Worm (Caenorhabditis elegans) whole organism, L4 larva: Measurements from ENCODE around the gene fbxa-75.

ENCODE experiments used
- F49E8.2 ChIP-seq: sonication (generic microtip); optimal IDR thresholded peaks from 2 replicates; lab custom pipeline; 2016; ENCODE audit warnings: missing compliant biosample characterization, mild to moderate bottlenecking, missing genetic modification characterization, borderline replicate concordance
- T26A8.4 ChIP-seq: fragments of 200-800 bp; sonication (Bioruptor generic); IDR thresholded peaks from 2 replicates; pipeline ENCODE4 v1.3.6; 2022; ENCODE audit warnings: missing genetic modification characterization, missing compliant biosample characterization
- aly-2 ChIP-seq: sonication (generic microtip); optimal IDR thresholded peaks from 2 replicates; lab custom pipeline; 2018; ENCODE audit warnings: missing biosample characterization, missing genetic modification characterization
- ceh-20 ChIP-seq: fragments of 200-800 bp; sonication (Bioruptor generic); IDR thresholded peaks from 2 replicates; pipeline ENCODE4 v1.3.6; 2022; ENCODE audit warnings: missing genetic modification reagents, missing genetic modification characterization, missing compliant biosample characterization
- ceh-44 ChIP-seq: fragments of 200-800 bp; sonication (Bioruptor generic); IDR thresholded peaks from 2 replicates; pipeline ENCODE4 v1.3.6; 2022; ENCODE audit warnings: missing genetic modification reagents, missing genetic modification characterization, missing compliant biosample characterization
- daf-16 ChIP-seq, 3 experiments: sonication (generic microtip); optimal IDR thresholded peaks; 2 replicates each; lab custom pipeline; 2016 to 2017; ENCODE audit warnings: missing genetic modification characterization in 3 of 3, missing genetic modification reagents in 3 of 3, mild to moderate bottlenecking in 2 of 3, missing compliant biosample characterization in 2 of 3, missing biosample characterization in 1 of 3, moderate library complexity in 1 of 3
- dmd-9 ChIP-seq: fragments of 200-800 bp; sonication (Bioruptor generic); IDR thresholded peaks from 2 replicates; pipeline ENCODE4 v1.3.6; 2022; ENCODE audit warnings: missing genetic modification reagents, missing genetic modification characterization, missing compliant biosample characterization
- hif-1 ChIP-seq, 2 experiments: sonication (generic microtip); optimal IDR thresholded peaks; 2 replicates each; lab custom pipeline; 2016 to 2017; ENCODE audit warnings: missing compliant biosample characterization in 2 of 2, missing genetic modification characterization in 2 of 2, missing genetic modification reagents in 2 of 2, missing genotype in 2 of 2, mild to moderate bottlenecking in 1 of 2
- lim-7 ChIP-seq: fragments of 200-800 bp; sonication (Bioruptor generic); IDR thresholded peaks from 2 replicates; pipeline ENCODE4 v1.3.6; 2022; ENCODE audit warnings: missing genetic modification characterization, missing compliant biosample characterization
- lin-29 ChIP-seq: fragments of 200-800 bp; sonication (Bioruptor generic); IDR thresholded peaks from 2 replicates; pipeline ENCODE4 v1.3.6; 2022; ENCODE audit warnings: missing genetic modification reagents, missing genetic modification characterization, missing compliant biosample characterization
- mdl-1 ChIP-seq, 2 experiments: fragments of 150-350 bp in 1 of 2; sonication (generic microtip) in 1 of 2; optimal IDR thresholded peaks; 2 replicates each; lab custom pipeline; 2014 to 2017; ENCODE audit warnings: missing biosample characterization in 2 of 2, missing genetic modification characterization in 2 of 2
- mes-2 ChIP-seq: sonication (generic microtip); optimal IDR thresholded peaks from 2 replicates; lab custom pipeline; 2016; ENCODE audit warnings: missing genotype, mild to moderate bottlenecking, missing genetic modification characterization, missing compliant biosample characterization; ENCODE audit not compliant: poor library complexity, severe bottlenecking
- mxl-3 ChIP-seq: fragments of 200-800 bp; sonication (Bioruptor generic); optimal IDR thresholded peaks from 2 replicates; lab custom pipeline; 2018; ENCODE audit warnings: mild to moderate bottlenecking, missing genetic modification characterization, missing compliant biosample characterization
- nhr-237 ChIP-seq: sonication (generic microtip); optimal IDR thresholded peaks from 2 replicates; lab custom pipeline; 2017; ENCODE audit warnings: missing biosample characterization, missing genetic modification characterization
- nhr-25 ChIP-seq: sonication (generic microtip); optimal IDR thresholded peaks from 2 replicates; lab custom pipeline; 2017; ENCODE audit warnings: missing genetic modification characterization, mild to moderate bottlenecking, missing compliant biosample characterization, antibody characterized with exemption, moderate library complexity, borderline replicate concordance; ENCODE audit not compliant: insufficient read depth
- nhr-28 ChIP-seq: fragments of 150-350 bp; optimal IDR thresholded peaks from 2 replicates; lab custom pipeline; 2014; ENCODE audit warnings: missing biosample characterization, missing genetic modification characterization
- nhr-77 ChIP-seq: fragments of 150-350 bp; optimal IDR thresholded peaks from 2 replicates; lab custom pipeline; 2014; ENCODE audit warnings: missing biosample characterization, missing genetic modification characterization
- pha-4 ChIP-seq, 2 experiments: fragments of 150-350 bp in 1 of 2; fragments of 200-800 bp in 1 of 2; sonication (Bioruptor generic) in 1 of 2; IDR thresholded peaks in 1 of 2; optimal IDR thresholded peaks in 1 of 2; 2 replicates each; pipeline versions ENCODE4 v1.3.6 to Lab custom; 2014 to 2022; ENCODE audit warnings: missing genetic modification characterization in 2 of 2, missing genetic modification reagents in 2 of 2, missing biosample characterization in 1 of 2, missing compliant biosample characterization in 1 of 2
- php-3 ChIP-seq: fragments of 200-800 bp; sonication (Bioruptor generic); IDR thresholded peaks from 2 replicates; pipeline ENCODE4 v1.3.6; 2022; ENCODE audit warnings: missing genetic modification reagents, missing genetic modification characterization, missing compliant biosample characterization
- pqm-1 ChIP-seq: sonication (generic microtip); optimal IDR thresholded peaks from 2 replicates; lab custom pipeline; 2017; ENCODE audit warnings: missing biosample characterization, missing genetic modification characterization
- skn-1 ChIP-seq: fragments of 150-350 bp; optimal IDR thresholded peaks from 2 replicates; lab custom pipeline; 2014; ENCODE audit warnings: missing biosample characterization, missing genetic modification characterization
- zfp-2 ChIP-seq: sonication (generic microtip); optimal IDR thresholded peaks from 2 replicates; lab custom pipeline; 2016; ENCODE audit warnings: mild to moderate bottlenecking, missing genetic modification characterization, missing compliant biosample characterization
- zip-2 ChIP-seq: fragments of 150-350 bp; optimal IDR thresholded peaks from 2 replicates; lab custom pipeline; 2014; ENCODE audit warnings: missing biosample characterization, missing genetic modification characterization

fbxa-75 gene

ce11 chrIII:1349313-1349712 lies 45.8 kb downstream of the fbxa-75 start, which contains the start of gene fbxa-25:
fbxa-25 (minus strand) TSS chrIII:1349450.
- TF ChIP-seq pqm-1 (tag; lab: Kevin White, UChicago), result peak; percentile 64
- TF ChIP-seq hif-1 (tag; optimal IDR thresholded peaks at IDR 0.05; lab: Kevin White, UChicago), result peak in 1 of 2 experiments; percentile 20
- peak; percentile 34 for TF ChIP-seq nhr-28 (tag; lab: Kevin White, UChicago)
- no peak for TF ChIP-seq ceh-20 (GFP tag; lab: Robert Waterston, UW)
- TF ChIP-seq mxl-3 (GFP tag; lab: Kevin White, UChicago), result peak; percentile 30
- no peak for TF ChIP-seq daf-16 (GFP tag; optimal IDR thresholded peaks at IDR 0.05; lab: Kevin White, UChicago)
- peak; percentile 29 for TF ChIP-seq daf-16 (tag; optimal IDR thresholded peaks at IDR 0.05; lab: Kevin White, UChicago)
- TF ChIP-seq php-3 (GFP tag; lab: Robert Waterston, UW), result 0 out of 2 replicates have a peak, but pooled peaks have one; percentile 48
- TF ChIP-seq mdl-1 (tag; optimal IDR thresholded peaks at IDR 0.05; lab: Kevin White, UChicago), result peak in 1 of 2 experiments; percentile 31
- TF ChIP-seq aly-2, result no peak

- no peak for TF ChIP-seq nhr-25 (tag; lab: Kevin White, UChicago)
- no peak for TF ChIP-seq mes-2
- TF ChIP-seq skn-1 (tag; lab: Kevin White, UChicago), result no peak
- no peak for TF ChIP-seq T26A8.4 (GFP tag; lab: Robert Waterston, UW)
- TF ChIP-seq pha-4 (GFP tag; IDR thresholded peaks at IDR 0.05; lab: Robert Waterston, UW), result no peak
- no peak for TF ChIP-seq pha-4 (tag; optimal IDR thresholded peaks at IDR 0.05; lab: Kevin White, UChicago)
- no peak for TF ChIP-seq zfp-2
- TF ChIP-seq ceh-44, result no peak
- no peak for TF ChIP-seq dmd-9 (GFP tag; lab: Robert Waterston, UW)
- TF ChIP-seq nhr-77 (tag; lab: Kevin White, UChicago), result no peak
- no peak for TF ChIP-seq ceh-20 (GFP tag; lab: Robert Waterston, UW)
- no peak for TF ChIP-seq F49E8.2 (tag; lab: Kevin White, UChicago)
- no peak for TF ChIP-seq nhr-237
- no peak for TF ChIP-seq mxl-3 (GFP tag; lab: Kevin White, UChicago)
- no peak for TF ChIP-seq lin-29
Observed at ce11 chrIII:1350745-1351144, 47.2 kb downstream of the fbxa-75 start, which contains the start of gene Y82E9BL.3. Y82E9BL.3 (minus strand) TSS chrIII:1350845.

DNA sequence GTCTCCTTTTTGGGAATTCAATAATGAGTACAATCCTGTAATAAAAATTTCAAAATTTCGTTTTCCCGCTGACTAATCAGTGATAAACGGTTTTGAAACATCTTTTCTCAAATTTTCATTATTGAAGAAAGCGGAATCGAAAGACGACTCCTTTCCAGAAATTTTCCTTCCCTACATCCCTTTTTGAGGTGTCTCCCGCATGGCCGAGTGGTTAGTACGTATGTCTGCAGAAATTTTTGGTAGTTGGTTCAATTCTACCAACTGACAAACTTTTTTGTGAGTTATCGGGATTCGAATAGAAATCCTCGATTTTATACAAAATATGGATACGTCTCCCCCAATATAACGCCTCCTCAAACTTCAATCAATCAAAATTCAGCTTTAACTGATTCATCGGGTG lies 51.0 kb downstream of the fbxa-75 start:
- no peak for TF ChIP-seq zip-2
- 0 out of 2 replicates have a peak, but pooled peaks have one; percentile 59 for TF ChIP-seq lim-7 (GFP tag; lab: Robert Waterston, UW)
